Worm (Caenorhabditis elegans) whole organism, mixed stage, embryonic: ENCODE data around the gene ins-8.

Experiments
- ceh-39 ChIP-seq: fragments of 150-350 bp; optimal IDR thresholded peaks from 2 replicates; lab custom pipeline; 2014; ENCODE audit warnings: missing biosample characterization, missing genetic modification characterization
- elt-1 ChIP-seq: sonication (generic microtip); optimal IDR thresholded peaks from 2 replicates; lab custom pipeline; 2017; ENCODE audit warnings: missing genetic modification characterization, mild to moderate bottlenecking, missing compliant biosample characterization, antibody characterized with exemption, moderate library complexity, borderline replicate concordance; ENCODE audit not compliant: insufficient read depth
- elt-3 ChIP-seq: fragments of 150-350 bp; optimal IDR thresholded peaks from 2 replicates; lab custom pipeline; 2014; ENCODE audit warnings: missing biosample characterization, missing genetic modification characterization
- flh-1 ChIP-seq: fragments of 200-800 bp; sonication (Bioruptor generic); optimal IDR thresholded peaks from 2 replicates; lab custom pipeline; 2018; ENCODE audit warnings: mild to moderate bottlenecking, missing genetic modification characterization, moderate library complexity, missing compliant biosample characterization
- hlh-1 ChIP-seq: fragments of 150-350 bp; optimal IDR thresholded peaks from 2 replicates; lab custom pipeline; 2014; ENCODE audit warnings: missing biosample characterization, missing genetic modification reagents, missing genetic modification characterization
- lsy-2 ChIP-seq: fragments of 150-350 bp; optimal IDR thresholded peaks from 2 replicates; lab custom pipeline; 2014; ENCODE audit warnings: missing biosample characterization, missing genetic modification characterization
- nhr-12 ChIP-seq: fragments of 150-350 bp; optimal IDR thresholded peaks from 2 replicates; lab custom pipeline; 2014; ENCODE audit warnings: missing biosample characterization, missing genetic modification characterization
- nhr-237 ChIP-seq: fragments of 150-350 bp; optimal IDR thresholded peaks from 2 replicates; lab custom pipeline; 2014; ENCODE audit warnings: missing biosample characterization, missing genetic modification characterization
- nhr-28 ChIP-seq: fragments of 150-350 bp; optimal IDR thresholded peaks from 2 replicates; lab custom pipeline; 2014; ENCODE audit warnings: missing biosample characterization, missing genetic modification characterization
- unc-62 ChIP-seq: fragments of 150-350 bp; optimal IDR thresholded peaks from 2 replicates; lab custom pipeline; 2014; ENCODE audit warnings: missing biosample characterization, missing genetic modification reagents, missing genetic modification characterization
- ztf-11 ChIP-seq: fragments of 150-350 bp; optimal IDR thresholded peaks from 2 replicates; lab custom pipeline; 2014; ENCODE audit warnings: missing biosample characterization, missing genetic modification characterization

- TF ChIP-seq flh-1 (GFP tag; lab: Kevin White, UChicago) = no peak
- no peak for TF ChIP-seq ceh-39
- TF ChIP-seq ztf-11 (tag; lab: Kevin White, UChicago) = no peak
- no peak for TF ChIP-seq elt-3
- no peak for TF ChIP-seq unc-62
- TF ChIP-seq nhr-237 = no peak
- no peak for TF ChIP-seq elt-1 (tag; lab: Kevin White, UChicago)
- TF ChIP-seq lsy-2 = no peak
- no peak for TF ChIP-seq hlh-1
- no peak for TF ChIP-seq nhr-12 (tag; lab: Kevin White, UChicago)
- no peak for TF ChIP-seq nhr-28
These were observed 5.2 kb downstream of the ins-8 start, which contains the start of gene nhr-34 for ce11 chrIV:9675572-9675971.
